Fruit fly (Drosophila melanogaster) S2 (cell line): ENCODE data around the gene Chd3.
"Not testable (repeated sequence)": the region's sequence is repeated elsewhere in the genome, so short reads cannot be mapped to it uniquely, and the experiment has no call there.

Source experiments
- CG8478 ChIP-seq: fragments of >200 bp; optimal IDR thresholded peaks from 2 replicates; lab custom pipeline; 2018
- CTCF ChIP-seq, 2 experiments: fragments of >200 bp; optimal IDR thresholded peaks; 2 replicates each; lab custom pipeline; 2018

Gene Chd3

DNA sequence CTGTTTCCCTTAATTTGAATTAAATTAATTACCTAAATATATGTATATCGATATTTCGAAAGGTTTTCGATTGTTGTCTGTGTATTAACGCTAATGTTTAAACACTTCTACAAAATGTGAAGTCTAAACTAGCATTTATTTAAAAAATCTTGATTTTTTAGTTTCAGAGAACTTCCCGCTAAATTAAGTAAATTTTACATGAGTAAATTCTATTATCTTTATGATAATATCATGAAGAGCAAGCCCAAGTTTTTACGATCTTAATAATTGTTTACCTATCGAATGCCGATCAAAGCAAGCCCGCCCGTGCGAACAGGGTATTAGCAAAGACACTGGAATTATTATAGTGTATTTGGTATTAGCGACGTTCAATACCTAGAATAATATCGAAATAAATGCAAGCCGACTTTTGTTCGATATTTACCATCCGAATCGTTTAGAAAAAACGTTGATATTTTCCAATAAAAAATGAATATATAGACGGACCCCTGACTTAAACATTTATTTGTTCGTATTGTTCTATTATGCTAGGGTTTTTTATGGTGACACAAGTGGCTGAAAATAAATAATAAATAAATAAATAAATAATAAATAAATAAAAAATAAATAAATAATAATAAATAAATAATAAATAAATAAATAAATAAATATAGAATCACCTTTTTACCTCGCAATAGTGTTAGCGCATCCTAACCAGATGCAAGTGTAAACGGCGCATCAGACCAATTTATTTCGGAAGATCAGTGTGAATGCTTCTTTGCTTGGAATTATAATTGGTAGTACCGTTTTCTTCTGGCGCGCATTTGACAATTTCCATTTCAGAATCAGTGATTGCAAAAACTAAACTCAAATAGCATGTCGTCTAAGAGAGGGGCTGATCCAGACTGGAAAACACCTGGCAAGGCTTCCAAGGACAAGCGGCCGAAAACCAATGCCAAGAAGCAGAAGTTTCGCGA, at the start of gene Chd3, which contains the start of gene CG33062:
Gene Chd3, plus strand, starts transcription at position 780 of the 956 bp plus-strand sequence.
Gene CG33062, minus strand, starts transcription at position 51 of the 956 bp plus-strand sequence.
- TF ChIP-seq CTCF (optimal IDR thresholded peaks at IDR 0.05; lab: Kevin White, UChicago) (no peak), CG8478 (lab: Kevin White, UChicago) (no peak)

- TF ChIP-seq CG8478 (lab: Kevin White, UChicago) (no peak), CTCF (optimal IDR thresholded peaks at IDR 0.05; lab: Kevin White, UChicago) (no peak)
Observed at dm6 chr3L:19412812-19413211, 34.2 kb upstream of the Chd3 start, which contains the start of gene CG32206. Gene CG32206, minus strand, starts transcription at chr3L:19412912.

DNA sequence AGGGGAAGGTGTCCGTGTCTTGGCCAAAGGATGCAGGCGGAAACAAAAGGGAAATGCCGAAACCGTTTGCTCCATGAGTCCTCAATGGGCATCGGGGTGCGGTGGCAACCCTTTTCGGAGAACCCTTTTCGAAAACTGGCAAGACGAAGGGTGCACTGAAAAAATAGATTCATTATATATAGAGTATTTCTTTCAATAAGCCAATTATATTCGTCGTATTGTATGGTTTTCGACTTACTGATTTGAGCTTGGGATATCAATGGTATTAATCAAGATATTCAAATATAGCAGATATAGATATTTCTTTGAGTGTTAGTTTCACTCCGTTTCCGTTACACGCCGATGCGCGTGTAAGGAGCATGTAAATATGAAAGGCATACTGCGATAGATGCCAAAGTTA, 4.7 kb upstream of the Chd3 start:
- TF ChIP-seq CG8478 (lab: Kevin White, UChicago) (no peak), CTCF (optimal IDR thresholded peaks at IDR 0.05; lab: Kevin White, UChicago) (no peak)

DNA sequence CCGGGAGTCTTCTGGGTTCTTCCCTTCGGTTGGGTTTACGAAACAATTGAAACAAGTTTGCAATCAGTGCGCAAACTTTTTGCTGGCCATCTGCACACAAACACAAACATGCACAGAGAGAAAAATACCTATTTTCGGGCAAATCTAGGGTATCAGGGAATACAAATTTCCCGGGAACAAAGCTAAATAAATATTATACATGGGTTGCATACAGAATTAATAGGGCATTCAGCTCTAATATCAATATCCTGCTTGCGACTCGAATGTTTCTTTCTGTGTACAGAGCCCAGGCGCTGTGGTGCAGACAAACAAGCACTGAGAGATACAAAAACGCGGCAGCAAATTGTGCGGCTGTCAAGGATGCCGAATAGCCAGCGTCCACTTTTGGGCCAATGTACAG, 2.9 kb upstream of the Chd3 start:
- no peak for TF ChIP-seq CTCF (optimal IDR thresholded peaks at IDR 0.05; lab: Kevin White, UChicago)
- TF ChIP-seq CG8478 (lab: Kevin White, UChicago) = no peak

dm6 chr3L:19464659-19465058, 17.7 kb downstream of the Chd3 start, which contains the start of gene CG14095:
Gene CG14095, minus strand, starts transcription at chr3L:19464759.
- no peak for TF ChIP-seq CG8478 (lab: Kevin White, UChicago)
- TF ChIP-seq CTCF (optimal IDR thresholded peaks at IDR 0.05; lab: Kevin White, UChicago) = no peak

DNA sequence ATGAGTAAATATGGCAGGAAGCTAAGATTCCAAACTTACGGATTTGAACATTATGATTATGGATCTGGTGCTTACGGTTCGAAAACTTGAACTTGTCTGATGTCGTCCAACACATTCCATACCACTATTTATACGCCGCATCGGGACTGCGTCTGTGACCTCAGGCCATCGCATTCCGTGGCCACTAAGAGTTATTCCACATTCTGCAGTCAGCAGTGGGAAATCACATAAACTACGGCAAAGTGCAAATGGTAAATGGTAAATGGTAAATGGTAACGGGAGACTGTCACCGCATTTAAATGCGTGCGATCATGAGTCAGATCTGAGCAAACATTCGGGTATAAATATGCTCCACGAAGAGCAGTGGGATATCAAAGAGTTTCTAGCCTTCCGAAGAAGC, 20.0 kb downstream of the Chd3 start, which contains the start of the genes CG14096 and CG32214:
Gene CG14096, minus strand, starts transcription at position 101 of the 400 bp plus-strand sequence.
Gene CG32214, plus strand, starts transcription at position 368 of the 400 bp plus-strand sequence.
- not testable (repeated sequence) for TF ChIP-seq CTCF (optimal IDR thresholded peaks at IDR 0.05; lab: Kevin White, UChicago); CG8478 (lab: Kevin White, UChicago)

DNA sequence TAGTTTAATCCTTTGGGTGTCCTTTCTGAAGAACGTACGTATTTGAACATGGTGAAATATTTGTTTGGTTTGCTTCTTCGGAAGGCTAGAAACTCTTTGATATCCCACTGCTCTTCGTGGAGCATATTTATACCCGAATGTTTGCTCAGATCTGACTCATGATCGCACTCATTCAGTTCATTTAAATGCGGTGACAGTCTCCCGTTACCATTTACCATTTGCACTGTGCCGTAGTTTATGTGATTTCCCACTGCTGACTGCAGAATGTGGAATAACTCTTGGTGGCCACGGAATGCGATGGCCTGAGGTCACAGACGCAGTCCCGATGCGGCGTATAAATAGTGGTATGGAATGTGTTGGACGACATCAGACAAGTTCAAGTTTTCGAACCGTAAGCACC, 25.2 kb downstream of the Chd3 start, which contains the start of the genes 825-Oak and CG12519:
Gene 825-Oak, minus strand, starts transcription at position 101 of the 400 bp plus-strand sequence.
Gene CG12519, plus strand, starts transcription at position 364 of the 400 bp plus-strand sequence.
- not testable (repeated sequence) for TF ChIP-seq CTCF (optimal IDR thresholded peaks at IDR 0.05; lab: Kevin White, UChicago); CG8478 (lab: Kevin White, UChicago)

DNA sequence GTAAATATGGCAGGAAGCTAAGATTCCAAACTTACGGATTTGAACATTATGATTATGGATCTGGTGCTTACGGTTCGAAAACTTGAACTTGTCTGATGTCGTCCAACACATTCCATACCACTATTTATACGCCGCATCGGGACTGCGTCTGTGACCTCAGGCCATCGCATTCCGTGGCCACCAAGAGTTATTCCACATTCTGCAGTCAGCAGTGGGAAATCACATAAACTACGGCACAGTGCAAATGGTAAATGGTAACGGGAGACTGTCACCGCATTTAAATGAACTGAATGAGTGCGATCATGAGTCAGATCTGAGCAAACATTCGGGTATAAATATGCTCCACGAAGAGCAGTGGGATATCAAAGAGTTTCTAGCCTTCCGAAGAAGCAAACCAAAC, 28.5 kb downstream of the Chd3 start, which contains the start of the genes CG18294 and CG32213:
Gene CG18294, minus strand, starts transcription at position 101 of the 400 bp plus-strand sequence.
Gene CG32213, plus strand, starts transcription at position 362 of the 400 bp plus-strand sequence.
- TF ChIP-seq CTCF (optimal IDR thresholded peaks at IDR 0.05; lab: Kevin White, UChicago); CG8478 (lab: Kevin White, UChicago): not testable (repeated sequence)

DNA sequence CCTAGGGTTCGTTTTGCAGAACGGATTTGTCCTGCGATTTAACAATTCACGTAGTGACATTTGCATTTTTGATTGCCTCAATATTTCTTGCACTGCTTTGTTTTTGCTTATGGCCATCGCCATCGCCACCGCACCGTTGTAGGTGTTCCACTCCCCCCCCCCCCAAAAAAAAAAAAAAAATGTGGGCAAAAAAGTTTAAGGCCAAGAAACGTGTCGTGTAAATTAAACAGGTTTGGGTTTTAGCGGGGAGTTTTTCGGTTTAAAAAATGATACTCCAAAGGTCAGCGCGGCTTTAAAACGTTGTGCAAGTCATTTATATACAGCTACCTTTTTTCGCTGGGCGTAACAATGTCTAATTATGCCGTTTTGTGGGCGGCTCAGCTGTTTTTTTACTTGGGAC, 34.2 kb downstream of the Chd3 start:
- no peak for TF ChIP-seq CTCF (optimal IDR thresholded peaks at IDR 0.05; lab: Kevin White, UChicago)
- no peak for TF ChIP-seq CG8478 (lab: Kevin White, UChicago)

- TF ChIP-seq CG8478 (lab: Kevin White, UChicago) (no peak), CTCF (optimal IDR thresholded peaks at IDR 0.05; lab: Kevin White, UChicago) (no peak)
Observed at dm6 chr3L:19482014-19482413, 35.0 kb downstream of the Chd3 start.

DNA sequence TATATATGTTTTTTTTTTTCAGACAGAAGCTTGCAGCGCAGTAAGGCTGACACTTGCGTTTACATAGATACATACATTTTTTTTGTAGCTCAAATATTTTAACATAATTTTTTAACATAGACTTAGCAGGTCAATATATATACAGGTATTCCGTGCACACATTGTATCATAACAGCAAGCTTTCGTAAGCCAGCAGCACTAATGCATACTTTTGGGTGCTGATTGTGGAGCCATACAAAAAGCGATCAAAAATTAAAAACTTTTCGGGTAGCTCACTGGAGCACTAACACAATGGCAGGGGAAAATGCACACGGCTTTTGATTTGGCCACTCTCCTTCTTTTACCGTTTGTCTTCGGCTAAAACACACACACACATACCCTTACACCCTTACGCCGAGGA, 36.0 kb downstream of the Chd3 start:
- TF ChIP-seq CTCF (optimal IDR thresholded peaks at IDR 0.05; lab: Kevin White, UChicago) (no peak), CG8478 (lab: Kevin White, UChicago) (no peak)

dm6 chr3L:19486398-19486797, 39.4 kb downstream of the Chd3 start, which contains the start of gene brv1:
Gene brv1, minus strand, starts transcription at chr3L:19486498.
- TF ChIP-seq CTCF (optimal IDR thresholded peaks at IDR 0.05; lab: Kevin White, UChicago) (no peak), CG8478 (lab: Kevin White, UChicago) (no peak)

- TF ChIP-seq CG8478 (lab: Kevin White, UChicago); CTCF (optimal IDR thresholded peaks at IDR 0.05; lab: Kevin White, UChicago): not testable (repeated sequence)
Observed at dm6 chr3L:19487260-19487659, 40.3 kb downstream of the Chd3 start, which contains the start of gene CG32212. Gene CG32212, plus strand, starts transcription at chr3L:19487560.

- TF ChIP-seq CTCF (optimal IDR thresholded peaks at IDR 0.05; lab: Kevin White, UChicago) (no peak), CG8478 (lab: Kevin White, UChicago) (no peak)
Observed at dm6 chr3L:19494954-19495353, 48.0 kb downstream of the Chd3 start.
